Fruit fly (Drosophila melanogaster) whole organism, prepupa: ENCODE data around the gene CG43402.
A peak's percentile ranks its signal among the peaks of the same experiment; 100 is the strongest.

Source experiments
- Blimp-1 ChIP-seq: fragments of 200-800 bp; sonication (Bioruptor generic); optimal IDR thresholded peaks from 3 replicates; lab custom pipeline; 2017; ENCODE audit warnings: missing biosample characterization, missing genetic modification characterization, mild to moderate bottlenecking, moderate library complexity, missing genetic modification reagents
- CG10631 ChIP-seq: fragments of 200-800 bp; sonication (Bioruptor generic); optimal IDR thresholded peaks from 2 replicates; lab custom pipeline; 2016; ENCODE audit warnings: missing biosample characterization, missing genetic modification characterization
- CG10669 ChIP-seq: fragments of 200-800 bp; sonication (Bioruptor generic); optimal IDR thresholded peaks from 3 replicates; lab custom pipeline; 2018; ENCODE audit warnings: missing biosample characterization, mild to moderate bottlenecking, missing genetic modification characterization, moderate library complexity
- CG11762 ChIP-seq: fragments of 200-800 bp; sonication (Bioruptor generic); optimal IDR thresholded peaks from 3 replicates; lab custom pipeline; 2016; ENCODE audit warnings: missing biosample characterization, missing genetic modification characterization; ENCODE audit not compliant: insufficient read depth
- CG11902 ChIP-seq: fragments of 200-800 bp; sonication (Bioruptor generic); optimal IDR thresholded peaks from 3 replicates; lab custom pipeline; 2016; ENCODE audit warnings: missing biosample characterization, missing genetic modification characterization
- CG15336 ChIP-seq: fragments of 200-800 bp; sonication (Bioruptor generic); IDR thresholded peaks from 2 replicates; pipeline ENCODE4 v1.3.6; 2022; ENCODE audit warnings: missing biosample characterization, missing genetic modification characterization
- CG1621 ChIP-seq: fragments of 200-800 bp; sonication (Bioruptor generic); optimal IDR thresholded peaks from 3 replicates; lab custom pipeline; 2018; ENCODE audit warnings: missing biosample characterization, mild to moderate bottlenecking, missing genetic modification characterization
- CG16779 ChIP-seq: fragments of 200-800 bp; sonication (Bioruptor generic); optimal IDR thresholded peaks from 3 replicates; lab custom pipeline; 2017; ENCODE audit warnings: missing biosample characterization, mild to moderate bottlenecking, missing genetic modification characterization
- CG3032 ChIP-seq: fragments of 200-800 bp; optimal IDR thresholded peaks from 2 replicates; lab custom pipeline; 2019; ENCODE audit warnings: missing biosample characterization, mild to moderate bottlenecking, missing genetic modification characterization, moderate library complexity
- CG31627 ChIP-seq: fragments of 200-800 bp; sonication (Bioruptor generic); optimal IDR thresholded peaks from 3 replicates; lab custom pipeline; 2016; ENCODE audit warnings: missing biosample characterization, missing genetic modification characterization
- CG32006 ChIP-seq: fragments of 200-800 bp; sonication (Bioruptor generic); optimal IDR thresholded peaks from 3 replicates; lab custom pipeline; 2017; ENCODE audit warnings: missing biosample characterization, mild to moderate bottlenecking, missing genetic modification characterization
- CG3919 ChIP-seq: fragments of 200-800 bp; sonication (Bioruptor generic); optimal IDR thresholded peaks from 3 replicates; lab custom pipeline; 2016; ENCODE audit warnings: missing biosample characterization, missing genetic modification characterization
- CG4318 ChIP-seq: fragments of 200-800 bp; sonication (Bioruptor generic); optimal IDR thresholded peaks from 3 replicates; lab custom pipeline; 2017; ENCODE audit warnings: missing biosample characterization, mild to moderate bottlenecking, missing genetic modification characterization
- CG6163 ChIP-seq: fragments of 200-800 bp; sonication (Bioruptor generic); IDR thresholded peaks from 3 replicates; pipeline ENCODE4 v1.3.6; 2022; ENCODE audit warnings: missing biosample characterization, missing genetic modification characterization
- CG6276 ChIP-seq: fragments of 200-800 bp; sonication (Bioruptor generic); optimal IDR thresholded peaks from 2 replicates; lab custom pipeline; 2017; ENCODE audit warnings: missing biosample characterization, mild to moderate bottlenecking, missing genetic modification characterization
- CG6792 ChIP-seq: fragments of 200-800 bp; sonication (Bioruptor generic); optimal IDR thresholded peaks from 3 replicates; lab custom pipeline; 2016; ENCODE audit warnings: missing biosample characterization, missing genetic modification characterization
- CG8119 ChIP-seq: fragments of 200-800 bp; sonication (Bioruptor generic); IDR thresholded peaks from 3 replicates; pipeline ENCODE4 v1.3.6; 2022; ENCODE audit warnings: missing biosample characterization, missing genetic modification characterization
- CG8319 ChIP-seq: fragments of 200-800 bp; sonication (Bioruptor generic); optimal IDR thresholded peaks from 3 replicates; lab custom pipeline; 2016; ENCODE audit warnings: missing biosample characterization, missing genetic modification characterization
- CG9139 ChIP-seq: fragments of 200-800 bp; sonication (Bioruptor generic); optimal IDR thresholded peaks from 3 replicates; lab custom pipeline; 2017; ENCODE audit warnings: missing biosample characterization, mild to moderate bottlenecking, missing genetic modification characterization
- Eip75B ChIP-seq: fragments of 200-800 bp; sonication (Bioruptor generic); optimal IDR thresholded peaks from 3 replicates; lab custom pipeline; 2016; ENCODE audit warnings: missing biosample characterization, missing genetic modification characterization
- Eip78C ChIP-seq: fragments of 200-800 bp; sonication (Bioruptor generic); peaks from one replicate; lab custom pipeline; 2016; ENCODE audit warnings: missing biosample characterization, missing genetic modification characterization
- Eip93F ChIP-seq: fragments of 200-800 bp; sonication (Bioruptor generic); optimal IDR thresholded peaks from 2 replicates; lab custom pipeline; 2016; ENCODE audit warnings: missing biosample characterization, mild to moderate bottlenecking, missing genetic modification characterization
- Ets96B ChIP-seq: fragments of 200-800 bp; optimal IDR thresholded peaks from 2 replicates; lab custom pipeline; 2019; ENCODE audit warnings: missing biosample characterization, mild to moderate bottlenecking, missing genetic modification characterization, moderate library complexity
- Gug ChIP-seq: fragments of 200-800 bp; sonication (Bioruptor generic); IDR thresholded peaks from 2 replicates; pipeline ENCODE4 v1.3.6; 2022; ENCODE audit warnings: missing biosample characterization, missing genetic modification characterization
- Hr38 ChIP-seq: sonication (Bioruptor generic); optimal IDR thresholded peaks from 2 replicates; lab custom pipeline; 2016; ENCODE audit warnings: missing biosample characterization, missing genetic modification characterization
- Hr39 ChIP-seq: fragments of 200-800 bp; sonication (Bioruptor generic); optimal IDR thresholded peaks from 2 replicates; lab custom pipeline; 2016; ENCODE audit warnings: missing biosample characterization, missing genetic modification characterization
- Hr4 ChIP-seq: fragments of 200-800 bp; sonication (Bioruptor generic); optimal IDR thresholded peaks from 3 replicates; lab custom pipeline; 2016; ENCODE audit warnings: missing biosample characterization, missing genetic modification characterization
- Met ChIP-seq: fragments of 200-800 bp; sonication (Bioruptor generic); optimal IDR thresholded peaks from 3 replicates; lab custom pipeline; 2016; ENCODE audit warnings: missing biosample characterization, missing genetic modification characterization
- OdsH ChIP-seq: fragments of 200-800 bp; sonication (Bioruptor generic); optimal IDR thresholded peaks from 3 replicates; lab custom pipeline; 2016; ENCODE audit warnings: missing biosample characterization, missing genetic modification characterization
- Smox ChIP-seq: fragments of 200-800 bp; sonication (Bioruptor generic); optimal IDR thresholded peaks from 3 replicates; lab custom pipeline; 2016; ENCODE audit warnings: missing biosample characterization, missing genetic modification characterization
- Sox14 ChIP-seq: fragments of 200-800 bp; sonication (Bioruptor generic); optimal IDR thresholded peaks from 3 replicates; lab custom pipeline; 2016; ENCODE audit warnings: missing biosample characterization, missing genetic modification characterization
- Sox15 ChIP-seq: fragments of 200-800 bp; sonication (Bioruptor generic); optimal IDR thresholded peaks from 3 replicates; lab custom pipeline; 2016; ENCODE audit warnings: missing biosample characterization, missing genetic modification characterization
- achi ChIP-seq: fragments of 200-800 bp; sonication (Bioruptor generic); optimal IDR thresholded peaks from 3 replicates; lab custom pipeline; 2016; ENCODE audit warnings: missing biosample characterization, missing genetic modification characterization
- acj6 ChIP-seq: fragments of 200-800 bp; sonication (Bioruptor generic); optimal IDR thresholded peaks from 3 replicates; lab custom pipeline; 2016; ENCODE audit warnings: missing biosample characterization, missing genetic modification characterization
- cyc ChIP-seq: fragments of 200-800 bp; sonication (Bioruptor generic); optimal IDR thresholded peaks from 3 replicates; lab custom pipeline; 2016; ENCODE audit warnings: missing biosample characterization, missing genetic modification characterization
- dsx ChIP-seq: fragments of 200-800 bp; optimal IDR thresholded peaks from 3 replicates; lab custom pipeline; 2019; ENCODE audit warnings: missing biosample characterization, mild to moderate bottlenecking, missing genetic modification characterization, moderate library complexity; ENCODE audit not compliant: poor library complexity, severe bottlenecking
- esn ChIP-seq: fragments of 200-800 bp; sonication (Bioruptor generic); optimal IDR thresholded peaks from 2 replicates; lab custom pipeline; 2016; ENCODE audit warnings: missing biosample characterization, mild to moderate bottlenecking, missing genetic modification characterization, moderate library complexity
- fd85E ChIP-seq: fragments of 200-800 bp; sonication (Bioruptor generic); optimal IDR thresholded peaks from 3 replicates; lab custom pipeline; 2016; ENCODE audit warnings: missing biosample characterization, missing genetic modification characterization
- lz ChIP-seq: fragments of 200-800 bp; sonication (Bioruptor generic); optimal IDR thresholded peaks from 3 replicates; lab custom pipeline; 2016; ENCODE audit warnings: missing biosample characterization, missing genetic modification characterization
- net ChIP-seq: fragments of 200-800 bp; sonication (Bioruptor generic); optimal IDR thresholded peaks from 3 replicates; lab custom pipeline; 2016; ENCODE audit warnings: missing biosample characterization, missing genetic modification characterization
- pdm3 ChIP-seq: fragments of 200-800 bp; sonication (Bioruptor generic); optimal IDR thresholded peaks from 3 replicates; lab custom pipeline; 2016; ENCODE audit warnings: missing biosample characterization, missing genetic modification characterization
- salr ChIP-seq, 2 experiments: fragments of 200-800 bp; sonication (Bioruptor generic); optimal IDR thresholded peaks; 3 replicates each; lab custom pipeline; 2016 to 2018; ENCODE audit warnings: missing biosample characterization in 2 of 2, missing genetic modification characterization in 2 of 2, mild to moderate bottlenecking in 1 of 2
- spab ChIP-seq: fragments of 200-800 bp; sonication (Bioruptor generic); optimal IDR thresholded peaks from 2 replicates; lab custom pipeline; 2017; ENCODE audit warnings: missing biosample characterization, mild to moderate bottlenecking, missing genetic modification characterization, missing genetic modification reagents
- ss ChIP-seq, 2 experiments: fragments of 200-800 bp; sonication (Bioruptor generic); optimal IDR thresholded peaks; 2 replicates in 1 of 2; 3 replicates in 1 of 2; lab custom pipeline; 2017 to 2018; ENCODE audit warnings: mild to moderate bottlenecking in 2 of 2, missing biosample characterization in 2 of 2, missing genetic modification characterization in 2 of 2, moderate library complexity in 1 of 2
- svp ChIP-seq: fragments of 200-800 bp; sonication (Bioruptor generic); peaks from one replicate; lab custom pipeline; 2016; ENCODE audit warnings: missing biosample characterization, missing genetic modification characterization
- topi ChIP-seq: fragments of 200-800 bp; sonication (Bioruptor generic); optimal IDR thresholded peaks from 3 replicates; lab custom pipeline; 2016; ENCODE audit warnings: missing biosample characterization, missing genetic modification characterization
- vri ChIP-seq: fragments of 200-800 bp; sonication (Bioruptor generic); optimal IDR thresholded peaks from 3 replicates; lab custom pipeline; 2016; ENCODE audit warnings: missing biosample characterization, mild to moderate bottlenecking, missing genetic modification characterization

Gene CG43402

DNA sequence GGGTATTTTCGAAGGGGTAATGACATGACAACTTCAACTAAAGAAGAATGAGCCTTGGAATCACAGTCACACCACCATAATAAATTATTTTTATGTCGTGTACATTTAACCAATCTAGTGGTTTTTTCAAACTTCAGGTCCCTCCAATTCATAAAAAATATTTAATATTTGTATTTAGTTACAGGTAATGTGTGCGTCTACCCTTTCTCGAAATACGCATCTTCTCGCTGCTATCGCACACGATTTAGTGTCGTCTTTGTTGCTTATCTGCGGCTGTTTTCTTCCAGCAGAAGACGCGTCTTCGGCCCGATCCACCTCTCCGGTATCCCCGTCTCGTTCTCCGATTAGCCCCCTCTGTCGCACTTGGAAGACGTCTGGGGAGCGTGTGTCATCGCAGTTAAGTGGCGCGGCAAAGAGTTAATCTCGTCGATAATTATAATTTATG is 15.6 kb upstream of the CG43402 start (continued):
- peak; percentile 89 for TF ChIP-seq dsx (GFP tag; lab: Kevin White, UChicago)
- TF ChIP-seq cyc (GFP tag; lab: Kevin White, UChicago): peak; percentile 90
- peak; percentile 91 for TF ChIP-seq CG31627 (GFP tag; lab: Kevin White, UChicago)
- peak; percentile 87 for TF ChIP-seq spab (GFP tag; lab: Kevin White, UChicago)
- peak; percentile 95 for TF ChIP-seq topi (GFP tag; lab: Kevin White, UChicago)
- TF ChIP-seq esn (GFP tag; lab: Kevin White, UChicago): peak; percentile 95
- TF ChIP-seq ss (GFP tag; optimal IDR thresholded peaks at IDR 0.05; lab: Kevin White, UChicago): peak; percentile 73 to 90
- peak; percentile 97 for TF ChIP-seq svp (GFP tag; lab: Kevin White, UChicago)
- peak; percentile 82 for TF ChIP-seq CG6163 (GFP tag; lab: Robert Waterston, UW)
- TF ChIP-seq CG9139 (GFP tag; lab: Kevin White, UChicago): peak; percentile 78
- TF ChIP-seq net: peak; percentile 78
- peak; percentile 10 for TF ChIP-seq CG6276 (GFP tag; lab: Kevin White, UChicago)
- TF ChIP-seq pdm3: peak; percentile 91
- TF ChIP-seq Gug: peak; percentile 46; the same call in 1 of the 2 replicates
- TF ChIP-seq Hr39 (GFP tag; lab: Kevin White, UChicago): peak; percentile 91
- peak; percentile 92 for TF ChIP-seq lz
- TF ChIP-seq Blimp-1 (GFP tag; lab: Kevin White, UChicago): peak; percentile 72
- peak; percentile 89 for TF ChIP-seq CG6792 (GFP tag; lab: Kevin White, UChicago)
- peak; percentile 59 for TF ChIP-seq CG4318 (GFP tag; lab: Kevin White, UChicago)
- TF ChIP-seq fd85E (GFP tag; lab: Kevin White, UChicago): peak; percentile 52
- no peak for TF ChIP-seq Hr38
- TF ChIP-seq Ets96B (tag; lab: Kevin White, UChicago): peak; percentile 93
- peak; percentile 92 for TF ChIP-seq acj6
- peak; percentile 88 for TF ChIP-seq OdsH (GFP tag; lab: Kevin White, UChicago)
- peak; percentile 87 for TF ChIP-seq CG10669 (GFP tag; lab: Kevin White, UChicago)
- TF ChIP-seq, all 60 proteins: peak for 58

DNA sequence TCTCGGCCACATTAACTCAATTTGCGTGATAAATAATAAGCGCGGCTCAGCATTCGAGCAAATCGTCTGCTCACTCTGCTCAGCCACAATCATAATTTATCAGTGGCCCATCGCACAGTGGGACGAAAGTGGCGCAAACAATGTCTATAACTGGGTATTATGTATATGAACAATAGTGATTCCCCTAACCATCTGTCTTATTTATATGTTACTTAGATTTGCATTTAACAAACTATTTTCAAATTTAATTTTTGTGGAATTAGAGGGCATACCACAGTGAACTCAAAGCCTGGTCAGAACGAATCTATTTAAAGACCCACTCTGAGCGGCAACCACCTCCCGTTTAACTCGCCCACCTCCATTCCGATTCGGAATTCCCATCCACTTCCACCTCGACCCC is 14.6 kb upstream of the CG43402 start:
- TF ChIP-seq OdsH (GFP tag; lab: Kevin White, UChicago) (peak; percentile 75), achi (GFP tag; lab: Kevin White, UChicago) (peak; percentile 25), fd85E (GFP tag; lab: Kevin White, UChicago) (no peak), CG32006 (GFP tag; lab: Kevin White, UChicago) (peak; percentile 25), esn (GFP tag; lab: Kevin White, UChicago) (peak; percentile 44), Eip93F (GFP tag; lab: Kevin White, UChicago) (no peak), CG11762 (GFP tag; lab: Kevin White, UChicago) (no peak), pdm3 (peak; percentile 69), CG6163 (GFP tag; lab: Robert Waterston, UW) (peak; percentile 70), net (no peak), CG10631 (peak; percentile 51), Ets96B (tag; lab: Kevin White, UChicago) (peak; percentile 73), dsx (GFP tag; lab: Kevin White, UChicago) (peak; percentile 46), Hr4 (GFP tag; lab: Kevin White, UChicago) (no peak), Gug (no peak), Eip75B (GFP tag; lab: Kevin White, UChicago) (peak; percentile 55), Eip78C (peak; percentile 87), cyc (GFP tag; lab: Kevin White, UChicago) (no peak), CG6276 (GFP tag; lab: Kevin White, UChicago) (no peak), CG15336 (GFP tag; lab: Robert Waterston, UW) (peak; percentile 54), Smox (no peak), Sox14 (GFP tag; lab: Kevin White, UChicago) (peak; percentile 77), Sox15 (GFP tag; lab: Kevin White, UChicago) (no peak), CG3032 (tag; lab: Kevin White, UChicago) (peak; percentile 57), CG8319 (GFP tag; lab: Kevin White, UChicago) (no peak), acj6 (no peak), Met (GFP tag; lab: Kevin White, UChicago) (peak; percentile 36), CG3919 (no peak), vri (GFP tag; lab: Kevin White, UChicago) (no peak), CG9139 (GFP tag; lab: Kevin White, UChicago) (no peak), CG10669 (GFP tag; lab: Kevin White, UChicago) (peak; percentile 49), CG1621 (tag; lab: Kevin White, UChicago) (peak; percentile 79), salr (GFP tag; optimal IDR thresholded peaks at IDR 0.05; lab: Kevin White, UChicago) (peak; percentile 18 to 69), CG31627 (GFP tag; lab: Kevin White, UChicago) (peak; percentile 36), svp (GFP tag; lab: Kevin White, UChicago) (peak; percentile 74), CG11902 (GFP tag; lab: Kevin White, UChicago) (no peak), ss (GFP tag; optimal IDR thresholded peaks at IDR 0.05; lab: Kevin White, UChicago) (peak; percentile 32 to 44), CG16779 (tag; lab: Kevin White, UChicago) (peak; percentile 14), CG8119 (peak; percentile 49)
